Fruit fly (Drosophila melanogaster): ENCODE measurements around the gene Nrx-1.

- no peak for TF ChIP-seq CG10462 (GFP tag; optimal IDR thresholded peaks at IDR 0.05)
- TF ChIP-seq Xbp1 (GFP tag; optimal IDR thresholded peaks at IDR 0.05): peak; percentile 14
- TF ChIP-seq CG16813 (GFP tag; IDR thresholded peaks at IDR 0.05; ENCODE audit: partially characterized antibody): no peak
- no peak for TF ChIP-seq H15 (GFP tag; IDR thresholded peaks at IDR 0.05)
- no peak for TF ChIP-seq D19B (GFP tag; optimal IDR thresholded peaks at IDR 0.05)
- TF ChIP-seq tgo (GFP tag; IDR thresholded peaks at IDR 0.05): no peak
- TF ChIP-seq CG4707 (GFP tag; optimal IDR thresholded peaks at IDR 0.05): no peak
- TF ChIP-seq Mrtf (GFP tag; IDR thresholded peaks at IDR 0.05): no peak
- TF ChIP-seq wdn (GFP tag; IDR thresholded peaks at IDR 0.05): no peak
- no peak for TF ChIP-seq danr (GFP tag; IDR thresholded peaks at IDR 0.05)
Measured at dm6 chr3R:22423996-22424395, 44.3 kb upstream of the Nrx-1 start.

Data from whole organism, embryonic.